Fruit fly (Drosophila melanogaster): ENCODE measurements around the gene CG6974.

Gene CG6974

dm6 chr3R:15114465-15115228 is 35.6 kb upstream of the CG6974 start:
- TF ChIP-seq CG15269 (tag; optimal IDR thresholded peaks at IDR 0.05) (peak; percentile 32), CG12219 (GFP tag; optimal IDR thresholded peaks at IDR 0.05) (no peak), CG31441 (GFP tag; IDR thresholded peaks at IDR 0.05) (peak; percentile 71), CG12071 (GFP tag; optimal IDR thresholded peaks at IDR 0.05) (no peak), Adf1 (GFP tag; IDR thresholded peaks at IDR 0.05) (no peak), CG33213 (GFP tag; optimal IDR thresholded peaks at IDR 0.05) (no peak), CG9437 (GFP tag; optimal IDR thresholded peaks at IDR 0.05) (peak; percentile 40), zfh2 (GFP tag; optimal IDR thresholded peaks at IDR 0.05) (no peak), YL-1 (GFP tag; optimal IDR thresholded peaks at IDR 0.05) (no peak), CG13287 (GFP tag; IDR thresholded peaks at IDR 0.05; ENCODE audit: partially characterized antibody) (no peak), inv (GFP tag; IDR thresholded peaks at IDR 0.05; ENCODE audit: partially characterized antibody) (no peak), Aef1 (GFP tag; IDR thresholded peaks at IDR 0.05) (no peak), ems (GFP tag; optimal IDR thresholded peaks at IDR 0.05) (no peak), Neu2 (GFP tag; optimal IDR thresholded peaks at IDR 0.05; ENCODE audit: borderline replicate concordance) (no peak), scrt (GFP tag; optimal IDR thresholded peaks at IDR 0.05) (no peak), nau (GFP tag; optimal IDR thresholded peaks at IDR 0.05) (peak; percentile 46), ATbp (GFP tag; optimal IDR thresholded peaks at IDR 0.05) (no peak), CG2120 (GFP tag; optimal IDR thresholded peaks at IDR 0.05) (no peak), luna (GFP tag; optimal IDR thresholded peaks at IDR 0.05) (no peak), CG7839 (tag; optimal IDR thresholded peaks at IDR 0.05) (peak; percentile 48), CG10274 (GFP tag; optimal IDR thresholded peaks at IDR 0.05) (no peak), Lpt (GFP tag; optimal IDR thresholded peaks at IDR 0.05) (no peak), dati (GFP tag; IDR thresholded peaks at IDR 0.05) (no peak), CG16863 (GFP tag; optimal IDR thresholded peaks at IDR 0.05) (peak; percentile 11), Opbp (GFP tag; IDR thresholded peaks at IDR 0.05; ENCODE audit: partially characterized antibody) (no peak), CG30403 (GFP tag; optimal IDR thresholded peaks at IDR 0.05) (peak; percentile 41), fu2 (GFP tag; optimal IDR thresholded peaks at IDR 0.05) (no peak), CG8765 (GFP tag; IDR thresholded peaks at IDR 0.05) (no peak), CG5180 (GFP tag; optimal IDR thresholded peaks at IDR 0.05) (no peak), CG4707 (GFP tag; optimal IDR thresholded peaks at IDR 0.05) (no peak), row (GFP tag; IDR thresholded peaks at IDR 0.05) (peak; percentile 33; the same call in 2 of the 3 replicates), pum (GFP tag; optimal IDR thresholded peaks at IDR 0.05) (peak; percentile 15), ash1 (GFP tag; optimal IDR thresholded peaks at IDR 0.05) (no peak), trem (tag; optimal IDR thresholded peaks at IDR 0.05) (peak; percentile 3), CG17361 (GFP tag; IDR thresholded peaks at IDR 0.05) (peak; percentile 76; the same call in 2 of the 3 replicates), CG2116 (GFP tag; optimal IDR thresholded peaks at IDR 0.05) (no peak), gsb-n (tag; optimal IDR thresholded peaks at IDR 0.05) (peak; percentile 9), D (optimal IDR thresholded peaks at IDR 0.05) (no peak), D (GFP tag; optimal IDR thresholded peaks at IDR 0.05) (peak; percentile 64), CG11456 (GFP tag; IDR thresholded peaks at IDR 0.05) (no peak), Six4 (GFP tag; optimal IDR thresholded peaks at IDR 0.05) (peak; percentile 18), danr (GFP tag; IDR thresholded peaks at IDR 0.05) (no peak), ara (GFP tag; IDR thresholded peaks at IDR 0.05) (no peak), CG17829 (tag; optimal IDR thresholded peaks at IDR 0.05) (peak; percentile 43), CG16815 (GFP tag; optimal IDR thresholded peaks at IDR 0.05) (peak; percentile 7), CG12659 (GFP tag; optimal IDR thresholded peaks at IDR 0.05) (peak; percentile 8), Bteb2 (GFP tag; optimal IDR thresholded peaks at IDR 0.05) (no peak), Med (GFP tag) (peak; percentile 62), CG4282 (GFP tag; optimal IDR thresholded peaks at IDR 0.05) (no peak), dimm (GFP tag; IDR thresholded peaks at IDR 0.05) (no peak)

All from whole organism, embryonic.